Worm (Caenorhabditis elegans) whole organism, L3 larva: Measurements from ENCODE around the gene clec-128.
A peak's percentile ranks its signal among the peaks of the same experiment; 100 is the strongest.

Experiments used
- ZK546.5 ChIP-seq: sonication (generic microtip); optimal IDR thresholded peaks from 2 replicates; lab custom pipeline; 2017; ENCODE audit warnings: missing biosample characterization, missing genetic modification characterization
- aly-2 ChIP-seq: fragments of 150-350 bp; optimal IDR thresholded peaks from 2 replicates; lab custom pipeline; 2014; ENCODE audit warnings: missing biosample characterization, missing genetic modification characterization
- ceh-16 ChIP-seq: sonication (generic microtip); optimal IDR thresholded peaks from 2 replicates; lab custom pipeline; 2017; ENCODE audit warnings: missing biosample characterization, missing genetic modification characterization
- ceh-82 ChIP-seq: fragments of 150-350 bp; optimal IDR thresholded peaks from 2 replicates; lab custom pipeline; 2014; ENCODE audit warnings: missing biosample characterization, missing genetic modification characterization
- ceh-9 ChIP-seq: sonication (generic microtip); optimal IDR thresholded peaks from 2 replicates; lab custom pipeline; 2018; ENCODE audit warnings: missing biosample characterization, missing genetic modification characterization
- egl-5 ChIP-seq: fragments of 150-350 bp; optimal IDR thresholded peaks from 2 replicates; lab custom pipeline; 2017; ENCODE audit warnings: missing biosample characterization, missing genetic modification reagents, missing genetic modification characterization, inconsistent platforms
- elt-1 ChIP-seq: fragments of 150-350 bp; optimal IDR thresholded peaks from 2 replicates; lab custom pipeline; 2014; ENCODE audit warnings: missing biosample characterization, missing genetic modification characterization
- elt-2 ChIP-seq: sonication (generic microtip); optimal IDR thresholded peaks from 2 replicates; lab custom pipeline; 2016; ENCODE audit warnings: missing genetic modification reagents, mild to moderate bottlenecking, missing genetic modification characterization, missing compliant biosample characterization
- elt-3 ChIP-seq, 3 experiments: fragments of 150-350 bp in 1 of 3; sonication (generic microtip) in 2 of 3; optimal IDR thresholded peaks; 2 replicates in 2 of 3; 4 replicates in 1 of 3; lab custom pipeline; 2014 to 2017; ENCODE audit warnings: missing biosample characterization in 3 of 3, missing genetic modification characterization in 3 of 3
- eor-1 ChIP-seq, 2 experiments: fragments of 150-350 bp; optimal IDR thresholded peaks; 2 replicates each; lab custom pipeline; 2014 to 2018; ENCODE audit warnings: missing biosample characterization in 2 of 2, missing genetic modification characterization in 2 of 2
- fkh-10 ChIP-seq: sonication (generic microtip); optimal IDR thresholded peaks from 2 replicates; lab custom pipeline; 2017; ENCODE audit warnings: missing biosample characterization, missing genetic modification reagents, missing genetic modification characterization
- fkh-2 ChIP-seq: fragments of 150-350 bp; optimal IDR thresholded peaks from 2 replicates; lab custom pipeline; 2014; ENCODE audit warnings: missing biosample characterization, missing genetic modification reagents, missing genetic modification characterization
- fos-1 ChIP-seq: fragments of 150-350 bp; optimal IDR thresholded peaks from 2 replicates; lab custom pipeline; 2014; ENCODE audit warnings: missing biosample characterization, missing genetic modification characterization
- jun-1 ChIP-seq: fragments of 150-350 bp; optimal IDR thresholded peaks from 2 replicates; lab custom pipeline; 2014; ENCODE audit warnings: missing biosample characterization, missing genetic modification reagents, missing genetic modification characterization
- lin-39 ChIP-seq: fragments of 150-350 bp; optimal IDR thresholded peaks from 2 replicates; lab custom pipeline; 2018; ENCODE audit warnings: missing biosample characterization, missing genetic modification reagents, missing genetic modification characterization
- lsy-12 ChIP-seq: sonication (generic microtip); optimal IDR thresholded peaks from 2 replicates; lab custom pipeline; 2016; ENCODE audit warnings: mild to moderate bottlenecking, missing genetic modification characterization, missing compliant biosample characterization
- mdl-1 ChIP-seq: fragments of 150-350 bp; optimal IDR thresholded peaks from 2 replicates; lab custom pipeline; 2014; ENCODE audit warnings: missing biosample characterization, missing genetic modification characterization
- nfya-1 ChIP-seq: sonication (generic microtip); optimal IDR thresholded peaks from 2 replicates; lab custom pipeline; 2017; ENCODE audit warnings: missing genetic modification characterization, mild to moderate bottlenecking, missing compliant biosample characterization, antibody characterized with exemption, moderate library complexity; ENCODE audit not compliant: insufficient read depth
- nhr-12 ChIP-seq: fragments of 150-350 bp; optimal IDR thresholded peaks from 2 replicates; lab custom pipeline; 2014; ENCODE audit warnings: missing biosample characterization, missing genetic modification characterization
- nhr-23 ChIP-seq: fragments of 150-350 bp; optimal IDR thresholded peaks from 2 replicates; lab custom pipeline; 2014; ENCODE audit warnings: missing biosample characterization, missing genetic modification reagents, missing genetic modification characterization
- nhr-67 ChIP-seq: fragments of 150-350 bp; optimal IDR thresholded peaks from 2 replicates; lab custom pipeline; 2014; ENCODE audit warnings: missing biosample characterization, missing genetic modification characterization
- nhr-76 ChIP-seq: fragments of 150-350 bp; sonication (generic microtip); optimal IDR thresholded peaks from 5 replicates; lab custom pipeline; 2014; ENCODE audit warnings: missing biosample characterization, missing genetic modification characterization
- nhr-77 ChIP-seq: fragments of 150-350 bp; optimal IDR thresholded peaks from 2 replicates; lab custom pipeline; 2014; ENCODE audit warnings: missing biosample characterization, missing genetic modification characterization
- pqm-1 ChIP-seq: fragments of 150-350 bp; optimal IDR thresholded peaks from 2 replicates; lab custom pipeline; 2017; ENCODE audit warnings: missing biosample characterization, missing genetic modification characterization, inconsistent platforms
- sea-2 ChIP-seq: fragments of 150-350 bp; sonication (generic microtip); optimal IDR thresholded peaks from 4 replicates; lab custom pipeline; 2014; ENCODE audit warnings: missing biosample characterization, missing genetic modification reagents, missing genetic modification characterization
- snpc-4 ChIP-seq: fragments of 150-350 bp; optimal IDR thresholded peaks from 2 replicates; lab custom pipeline; 2014; ENCODE audit warnings: missing biosample characterization, missing genetic modification characterization
- tbx-2 ChIP-seq: sonication (generic microtip); optimal IDR thresholded peaks from 2 replicates; lab custom pipeline; 2016; ENCODE audit warnings: mild to moderate bottlenecking, missing genetic modification characterization, missing compliant biosample characterization
- unc-39 ChIP-seq: sonication (generic microtip); optimal IDR thresholded peaks from 4 replicates; lab custom pipeline; 2017; ENCODE audit warnings: missing biosample characterization, missing genetic modification characterization
- zag-1 ChIP-seq: fragments of 150-350 bp; optimal IDR thresholded peaks from 2 replicates; lab custom pipeline; 2014; ENCODE audit warnings: missing biosample characterization, missing genetic modification characterization
- ztf-11 ChIP-seq: fragments of 150-350 bp; optimal IDR thresholded peaks from 2 replicates; lab custom pipeline; 2014; ENCODE audit warnings: missing biosample characterization, missing genetic modification characterization
- ztf-4 ChIP-seq: fragments of 150-350 bp; optimal IDR thresholded peaks from 2 replicates; lab custom pipeline; 2014; ENCODE audit warnings: missing biosample characterization, missing genetic modification characterization

Gene clec-128

ce11 chrII:3570927-3571538 is at the start of gene clec-128, which contains the start of gene clec-129:
Gene clec-128 (minus strand): TSS chrII:3571027.
Gene clec-129 (plus strand): TSS chrII:3571488.
- no peak for TF ChIP-seq sea-2 (GFP tag; lab: Kevin White, UChicago)
- no peak for TF ChIP-seq ceh-82 (tag; lab: Kevin White, UChicago)
- no peak for TF ChIP-seq snpc-4 (tag; lab: Kevin White, UChicago)
- no peak for TF ChIP-seq elt-2 (tag; lab: Kevin White, UChicago)
- no peak for TF ChIP-seq tbx-2
- no peak for TF ChIP-seq ztf-11 (tag; lab: Kevin White, UChicago)
- no peak for TF ChIP-seq lsy-12
- no peak for TF ChIP-seq nhr-77
- no peak for TF ChIP-seq eor-1 (tag; optimal IDR thresholded peaks at IDR 0.05; lab: Kevin White, UChicago)
- TF ChIP-seq nhr-67 (tag; lab: Kevin White, UChicago) = no peak
- TF ChIP-seq aly-2 = no peak
- TF ChIP-seq, all 47 proteins: peak for 0

ce11 chrII:3617512-3617911 is 46.7 kb upstream of the clec-128 start, which contains the start of gene F40E12.1:
Gene F40E12.1 (plus strand): TSS chrII:3617812.
- TF ChIP-seq nhr-23 (tag; lab: Kevin White, UChicago) (no peak), elt-3 (tag; optimal IDR thresholded peaks at IDR 0.05; lab: Kevin White, UChicago) (no peak), elt-1 (tag; lab: Kevin White, UChicago) (no peak), nhr-12 (no peak), ceh-9 (tag; lab: Kevin White, UChicago) (no peak), ztf-4 (no peak), fkh-10 (no peak), egl-5 (tag; lab: Kevin White, UChicago) (no peak), nhr-67 (tag; lab: Kevin White, UChicago) (no peak), zag-1 (tag; lab: Kevin White, UChicago) (no peak), ZK546.5 (tag; lab: Kevin White, UChicago) (no peak)

- TF ChIP-seq mdl-1 (tag; lab: Kevin White, UChicago) = no peak
- no peak for TF ChIP-seq ceh-9 (tag; lab: Kevin White, UChicago)
- TF ChIP-seq lin-39 (tag; lab: Kevin White, UChicago) = no peak
- peak; percentile 98 for TF ChIP-seq nfya-1 (tag; lab: Kevin White, UChicago)
- no peak for TF ChIP-seq ztf-11 (tag; lab: Kevin White, UChicago)
- TF ChIP-seq fkh-2 = no peak
- no peak for TF ChIP-seq egl-5 (tag; lab: Kevin White, UChicago)
- no peak for TF ChIP-seq nhr-76 (tag; lab: Kevin White, UChicago)
These were observed 45.8 kb upstream of the clec-128 start for ce11 chrII:3616615-3617014.

- TF ChIP-seq pqm-1 (tag; lab: Kevin White, UChicago) (no peak), nhr-12 (no peak), elt-1 (tag; lab: Kevin White, UChicago) (no peak), fos-1 (tag; lab: Kevin White, UChicago) (no peak), unc-39 (tag; lab: Kevin White, UChicago) (no peak)
- TF ChIP-seq, all 47 proteins: peak for 0
These were observed 38.9 kb upstream of the clec-128 start, which contains the start of gene Y49F6A.5 for ce11 chrII:3609764-3610163. Gene Y49F6A.5 (minus strand): TSS chrII:3609864.

ce11 chrII:3604578-3604977 is 33.8 kb upstream of the clec-128 start:
- TF ChIP-seq jun-1 (tag; lab: Kevin White, UChicago) = no peak
- no peak for TF ChIP-seq nhr-67 (tag; lab: Kevin White, UChicago)
- TF ChIP-seq nfya-1 (tag; lab: Kevin White, UChicago) = no peak
- no peak for TF ChIP-seq fos-1 (tag; lab: Kevin White, UChicago)
- TF ChIP-seq ceh-16 (tag; lab: Kevin White, UChicago) = no peak
- no peak for TF ChIP-seq lin-39 (tag; lab: Kevin White, UChicago)
- TF ChIP-seq egl-5 (tag; lab: Kevin White, UChicago) = no peak
- TF ChIP-seq ceh-82 (tag; lab: Kevin White, UChicago) = no peak
- no peak for TF ChIP-seq ceh-9 (tag; lab: Kevin White, UChicago)
- TF ChIP-seq pqm-1 (tag; lab: Kevin White, UChicago) = no peak
